ENCODE assay signal across 1 fruit fly cellular context in the genomic region with DNA sequence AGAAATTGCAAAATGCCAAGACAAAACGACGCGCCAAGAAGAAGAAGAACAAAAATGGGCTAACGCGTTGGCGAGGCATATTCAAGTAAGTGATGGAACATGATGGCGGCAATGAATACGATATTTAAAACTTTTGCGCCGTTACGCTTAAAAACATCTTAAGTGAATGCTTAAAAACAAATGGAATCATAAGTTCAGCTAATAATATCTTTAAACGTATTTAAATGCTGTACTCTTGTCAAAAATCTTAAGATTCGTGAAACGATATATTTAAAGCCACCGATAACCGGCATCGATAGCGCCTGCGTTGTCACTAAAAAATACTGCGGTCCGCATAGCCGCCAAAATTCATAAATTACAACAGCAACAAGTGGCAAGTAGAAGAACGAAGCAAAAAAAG.
TF ChIP-seq lines count a peak whose summit lies in the region.

Gene CG11403, minus strand, starts transcription at position 53 of the 400 bp plus-strand sequence.

TF ChIP-seq in whole organism, embryonic, 481 proteins besides CTCF, POLR2A, EP300 and RAD21 (continued from another document):
- no peak for TF ChIP-seq Ravus (GFP tag; IDR thresholded peaks at IDR 0.05; lab: Robert Waterston, UW)
- peak; percentile 69; the same call in 1 of the 3 replicates for TF ChIP-seq CG6791 (GFP tag; IDR thresholded peaks at IDR 0.05; lab: Robert Waterston, UW; ENCODE audit: partially characterized antibody)
- TF ChIP-seq HLH4C (GFP tag; IDR thresholded peaks at IDR 0.05; lab: Robert Waterston, UW; ENCODE audit: partially characterized antibody): peak; percentile 77
- TF ChIP-seq CG17361 (GFP tag; IDR thresholded peaks at IDR 0.05; lab: Robert Waterston, UW): peak; percentile 49; the same call in 2 of the 3 replicates
- peak; percentile 66 for TF ChIP-seq CG14710 (tag; optimal IDR thresholded peaks at IDR 0.05; lab: Kevin White, UChicago)
- no peak for TF ChIP-seq Asciz (GFP tag; optimal IDR thresholded peaks at IDR 0.05; lab: Kevin White, UChicago)
- TF ChIP-seq nerfin-2 (GFP tag; IDR thresholded peaks at IDR 0.05; lab: Robert Waterston, UW; ENCODE audit: partially characterized antibody): peak; percentile 44; the same call in 1 of the 2 replicates
